Worm (Caenorhabditis elegans) whole organism, late embryonic: ENCODE data around the gene T12E12.6.

Source experiments
- C08G9.2 ChIP-seq: sonication (generic microtip); optimal IDR thresholded peaks from 2 replicates; lab custom pipeline; 2016; ENCODE audit warnings: mild to moderate bottlenecking, missing genetic modification characterization, moderate library complexity, missing compliant biosample characterization
- T23F11.4 ChIP-seq: fragments of 200-800 bp; sonication (Bioruptor generic); optimal IDR thresholded peaks from 2 replicates; lab custom pipeline; 2018; ENCODE audit warnings: mild to moderate bottlenecking, missing genetic modification characterization, missing compliant biosample characterization
- dve-1 ChIP-seq: sonication (generic microtip); optimal IDR thresholded peaks from 2 replicates; lab custom pipeline; 2017; ENCODE audit warnings: antibody characterized with exemption, mild to moderate bottlenecking, missing genetic modification characterization, missing compliant biosample characterization
- elt-4 ChIP-seq: sonication (generic microtip); optimal IDR thresholded peaks from 2 replicates; lab custom pipeline; 2016; ENCODE audit warnings: missing genetic modification characterization, missing compliant biosample characterization
- fkh-10 ChIP-seq: fragments of 150-350 bp; optimal IDR thresholded peaks from 2 replicates; lab custom pipeline; 2014; ENCODE audit warnings: missing biosample characterization, missing genetic modification reagents, missing genetic modification characterization
- npax-4 ChIP-seq: sonication (generic microtip); optimal IDR thresholded peaks from 2 replicates; lab custom pipeline; 2016; ENCODE audit warnings: missing genetic modification characterization, missing compliant biosample characterization
- odd-2 ChIP-seq: sonication (generic microtip); optimal IDR thresholded peaks from 2 replicates; lab custom pipeline; 2017; ENCODE audit warnings: antibody characterized with exemption, mild to moderate bottlenecking, missing genetic modification characterization, missing compliant biosample characterization
- ref-2 ChIP-seq: sonication (generic microtip); optimal IDR thresholded peaks from 2 replicates; lab custom pipeline; 2016; ENCODE audit warnings: missing genetic modification characterization, missing compliant biosample characterization

DNA sequence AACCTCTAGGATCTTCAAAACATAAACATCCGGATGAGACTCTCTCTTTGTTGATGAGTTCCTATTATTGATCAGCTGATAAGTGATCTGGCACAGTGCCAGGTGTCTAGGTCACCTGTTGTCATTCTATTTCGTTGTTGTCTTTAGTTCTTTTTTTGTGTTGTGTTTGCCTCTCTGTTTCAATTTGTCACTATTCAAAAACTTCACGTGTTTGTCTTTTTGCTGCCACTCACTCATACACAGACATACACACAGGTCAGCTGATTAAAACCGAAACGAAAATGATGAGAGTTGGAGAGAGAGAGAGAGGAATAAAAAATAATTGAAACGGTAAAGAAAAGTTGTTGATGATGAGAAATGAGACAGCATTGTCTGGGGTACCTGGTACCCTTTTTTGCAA, 17.2 kb upstream of the T12E12.6 start:
- TF ChIP-seq npax-4, result no peak
- TF ChIP-seq ref-2 (tag; lab: Kevin White, UChicago), result no peak
- TF ChIP-seq dve-1 (tag; lab: Kevin White, UChicago), result no peak
- no peak for TF ChIP-seq elt-4 (tag; lab: Kevin White, UChicago)
- no peak for TF ChIP-seq fkh-10 (GFP tag; lab: Kevin White, UChicago)
- no peak for TF ChIP-seq T23F11.4 (GFP tag; lab: Kevin White, UChicago)
- no peak for TF ChIP-seq C08G9.2 (tag; lab: Kevin White, UChicago)
- TF ChIP-seq odd-2 (tag; lab: Kevin White, UChicago), result no peak
